Fruit fly (Drosophila melanogaster) whole organism, embryonic: Measurements from ENCODE around the gene CG11342.
A peak's percentile ranks its signal among the peaks of the same experiment; 100 is the strongest.

ENCODE experiments used
- Atf6 ChIP-seq: fragments of 200-800 bp; sonication (Bioruptor generic); IDR thresholded peaks from 2 replicates; pipeline ENCODE4 v1.3.6; 2022; ENCODE audit warnings: missing biosample characterization, missing genetic modification characterization
- Bgb ChIP-seq: fragments of 200-800 bp; sonication (Bioruptor generic); IDR thresholded peaks from 2 replicates; pipeline ENCODE4 v1.3.6; 2022; ENCODE audit warnings: missing biosample characterization, missing genetic modification characterization; ENCODE audit not compliant: partially characterized antibody
- C15 ChIP-seq: fragments of 200-800 bp; sonication (Bioruptor generic); IDR thresholded peaks from 3 replicates; pipeline ENCODE4 v1.3.6; 2022; ENCODE audit warnings: missing biosample characterization, missing genetic modification characterization
- CG12659 ChIP-seq: fragments of 200-800 bp; sonication (Bioruptor generic); optimal IDR thresholded peaks from 3 replicates; lab custom pipeline; 2017; ENCODE audit warnings: mild to moderate bottlenecking, missing biosample characterization, missing genetic modification reagents, missing genetic modification characterization
- CG13424 ChIP-seq: fragments of 200-800 bp; sonication (Bioruptor generic); optimal IDR thresholded peaks from 2 replicates; lab custom pipeline; 2019; ENCODE audit warnings: missing biosample characterization, mild to moderate bottlenecking, missing genetic modification characterization, moderate library complexity
- CG13624 ChIP-seq: fragments of 200-800 bp; sonication (Bioruptor generic); optimal IDR thresholded peaks from 2 replicates; lab custom pipeline; 2016; ENCODE audit warnings: missing biosample characterization, missing genetic modification characterization
- CG14710 ChIP-seq: fragments of 200-800 bp; sonication (Bioruptor generic); optimal IDR thresholded peaks from 3 replicates; lab custom pipeline; 2019; ENCODE audit warnings: missing biosample characterization, mild to moderate bottlenecking, missing genetic modification characterization, moderate library complexity
- CG14860 ChIP-seq: fragments of 200-800 bp; sonication (Bioruptor generic); IDR thresholded peaks from 3 replicates; pipeline ENCODE4 v1.3.6; 2022; ENCODE audit warnings: missing biosample characterization, missing genetic modification characterization; ENCODE audit not compliant: partially characterized antibody
- CG1603 ChIP-seq: fragments of 200-800 bp; sonication (Bioruptor generic); optimal IDR thresholded peaks from 2 replicates; lab custom pipeline; 2019; ENCODE audit warnings: missing biosample characterization, mild to moderate bottlenecking, missing genetic modification characterization, moderate library complexity
- CG16779 ChIP-seq: fragments of 200-800 bp; sonication (Bioruptor generic); IDR thresholded peaks from 2 replicates; pipeline ENCODE4 v1.3.6; 2022; ENCODE audit warnings: missing biosample characterization, missing genetic modification characterization
- CG17328 ChIP-seq: fragments of 200-800 bp; sonication (Bioruptor generic); IDR thresholded peaks from 2 replicates; pipeline ENCODE4 v1.3.6; 2022; ENCODE audit warnings: missing biosample characterization, missing genetic modification characterization
- CG2120 ChIP-seq: fragments of 200-800 bp; sonication (Bioruptor generic); optimal IDR thresholded peaks from 3 replicates; lab custom pipeline; 2016; ENCODE audit warnings: missing biosample characterization, missing genetic modification characterization
- CG2875 ChIP-seq: fragments of 200-800 bp; sonication (Bioruptor generic); optimal IDR thresholded peaks from 2 replicates; lab custom pipeline; 2017; ENCODE audit warnings: missing biosample characterization, mild to moderate bottlenecking, missing genetic modification characterization, missing genetic modification reagents
- CG32767 ChIP-seq: fragments of 200-800 bp; sonication (Bioruptor generic); IDR thresholded peaks from 2 replicates; pipeline ENCODE4 v1.3.6; 2022; ENCODE audit warnings: missing biosample characterization, missing genetic modification characterization
- CG3838 ChIP-seq: fragments of 200-800 bp; sonication (Bioruptor generic); optimal IDR thresholded peaks from 3 replicates; lab custom pipeline; 2016; ENCODE audit warnings: missing biosample characterization, missing genetic modification characterization
- CG42726 ChIP-seq: fragments of 200-800 bp; sonication (Bioruptor generic); IDR thresholded peaks from 2 replicates; pipeline ENCODE4 v1.3.6; 2022; ENCODE audit warnings: missing biosample characterization, missing genetic modification characterization; ENCODE audit not compliant: partially characterized antibody
- CG43689 ChIP-seq: fragments of 200-800 bp; sonication (Bioruptor generic); IDR thresholded peaks from 2 replicates; pipeline ENCODE4 v1.3.6; 2022; ENCODE audit warnings: missing biosample characterization, missing genetic modification characterization
- CG7271 ChIP-seq: fragments of 200-800 bp; sonication (Bioruptor generic); optimal IDR thresholded peaks from 2 replicates; lab custom pipeline; 2018; ENCODE audit warnings: missing biosample characterization, mild to moderate bottlenecking, missing genetic modification characterization, moderate library complexity
- CG7372 ChIP-seq: fragments of 200-800 bp; sonication (Bioruptor generic); IDR thresholded peaks from 2 replicates; pipeline ENCODE4 v1.3.6; 2022; ENCODE audit warnings: missing biosample characterization, missing genetic modification characterization
- CG9727 ChIP-seq: fragments of 200-800 bp; sonication (Bioruptor generic); optimal IDR thresholded peaks from 3 replicates; lab custom pipeline; 2017; ENCODE audit warnings: missing biosample characterization, mild to moderate bottlenecking, missing genetic modification characterization
- CG9876 ChIP-seq: fragments of 200-800 bp; sonication (Bioruptor generic); optimal IDR thresholded peaks from 2 replicates; lab custom pipeline; 2016; ENCODE audit warnings: missing biosample characterization, missing genetic modification characterization
- D19B ChIP-seq: fragments of 200-800 bp; sonication (Bioruptor generic); optimal IDR thresholded peaks from 2 replicates; lab custom pipeline; 2017; ENCODE audit warnings: missing biosample characterization, mild to moderate bottlenecking, missing genetic modification characterization
- Elba2 ChIP-seq: fragments of 200-800 bp; sonication (Bioruptor generic); optimal IDR thresholded peaks from 3 replicates; lab custom pipeline; 2016; ENCODE audit warnings: missing biosample characterization, missing genetic modification characterization
- H15 ChIP-seq: fragments of 200-800 bp; sonication (Bioruptor generic); IDR thresholded peaks from 3 replicates; pipeline ENCODE4 v1.3.6; 2022; ENCODE audit warnings: missing biosample characterization, missing genetic modification characterization
- HHEX ChIP-seq: fragments of 200-800 bp; sonication (Bioruptor generic); optimal IDR thresholded peaks from 3 replicates; lab custom pipeline; 2017; ENCODE audit warnings: missing biosample characterization, mild to moderate bottlenecking, missing genetic modification characterization, missing genetic modification reagents
- Hsf ChIP-seq: fragments of 200-800 bp; sonication (Bioruptor generic); optimal IDR thresholded peaks from 3 replicates; lab custom pipeline; 2016; ENCODE audit warnings: missing biosample characterization, missing genetic modification characterization
- Lpt ChIP-seq: fragments of >200 bp; optimal IDR thresholded peaks from 2 replicates; lab custom pipeline; 2018; ENCODE audit warnings: missing biosample characterization, missing genetic modification characterization
- Mad ChIP-seq: fragments of 200-800 bp; sonication (Bioruptor generic); optimal IDR thresholded peaks from 2 replicates; lab custom pipeline; 2016; ENCODE audit warnings: missing biosample characterization, missing genetic modification characterization
- PHDP ChIP-seq: fragments of 200-800 bp; sonication (Bioruptor generic); optimal IDR thresholded peaks from 3 replicates; lab custom pipeline; 2018; ENCODE audit warnings: missing biosample characterization, mild to moderate bottlenecking, missing genetic modification characterization, moderate library complexity
- Six4 ChIP-seq: fragments of 200-800 bp; sonication (Bioruptor generic); optimal IDR thresholded peaks from 2 replicates; lab custom pipeline; 2016; ENCODE audit warnings: missing biosample characterization, missing genetic modification characterization
- Spps ChIP-seq: fragments of 200-800 bp; sonication (Bioruptor generic); optimal IDR thresholded peaks from 2 replicates; lab custom pipeline; 2018; ENCODE audit warnings: missing biosample characterization, mild to moderate bottlenecking, missing genetic modification characterization
- Ssrp ChIP-seq: fragments of 200-800 bp; sonication (Bioruptor generic); optimal IDR thresholded peaks from 2 replicates; lab custom pipeline; 2018; ENCODE audit warnings: missing biosample characterization, mild to moderate bottlenecking, missing genetic modification characterization, moderate library complexity
- al ChIP-seq: fragments of 200-800 bp; sonication (Bioruptor generic); IDR thresholded peaks from 2 replicates; pipeline ENCODE4 v1.3.6; 2022; ENCODE audit warnings: missing biosample characterization, missing genetic modification characterization
- az2 ChIP-seq: fragments of 200-800 bp; sonication (Bioruptor generic); optimal IDR thresholded peaks from 3 replicates; lab custom pipeline; 2016; ENCODE audit warnings: missing biosample characterization, missing genetic modification characterization
- dati ChIP-seq: fragments of 200-800 bp; sonication (Bioruptor generic); IDR thresholded peaks from 2 replicates; pipeline ENCODE4 v1.3.6; 2022; ENCODE audit warnings: missing biosample characterization, missing genetic modification characterization
- eyg ChIP-seq: fragments of 200-800 bp; sonication (Bioruptor generic); optimal IDR thresholded peaks from 3 replicates; lab custom pipeline; 2016; ENCODE audit warnings: missing biosample characterization, missing genetic modification characterization
- fd3F ChIP-seq: fragments of 200-800 bp; sonication (Bioruptor generic); optimal IDR thresholded peaks from 2 replicates; lab custom pipeline; 2018; ENCODE audit warnings: missing biosample characterization, mild to moderate bottlenecking, missing genetic modification characterization, moderate library complexity
- ftz-f1 ChIP-seq: fragments of 200-800 bp; sonication (Bioruptor generic); optimal IDR thresholded peaks from 2 replicates; lab custom pipeline; 2016; ENCODE audit warnings: missing biosample characterization, missing genetic modification characterization
- grn ChIP-seq: fragments of 200-800 bp; sonication (Bioruptor generic); optimal IDR thresholded peaks from 3 replicates; lab custom pipeline; 2017; ENCODE audit warnings: missing biosample characterization, missing genetic modification characterization
- gro ChIP-seq: fragments of 200-800 bp; sonication (Bioruptor generic); optimal IDR thresholded peaks from 2 replicates; lab custom pipeline; 2016; ENCODE audit warnings: missing biosample characterization, missing genetic modification characterization
- hbn ChIP-seq: fragments of 200-800 bp; sonication (Bioruptor generic); IDR thresholded peaks from 2 replicates; pipeline ENCODE4 v1.3.6; 2022; ENCODE audit warnings: missing biosample characterization, missing genetic modification characterization; ENCODE audit not compliant: partially characterized antibody
- jing ChIP-seq: fragments of 200-800 bp; sonication (Bioruptor generic); optimal IDR thresholded peaks from 2 replicates; lab custom pipeline; 2018; ENCODE audit warnings: missing biosample characterization, mild to moderate bottlenecking, missing genetic modification characterization
- kni ChIP-seq: fragments of 200-800 bp; sonication (Bioruptor generic); optimal IDR thresholded peaks from 3 replicates; lab custom pipeline; 2017; ENCODE audit warnings: mild to moderate bottlenecking, missing biosample characterization, missing genetic modification reagents, missing genetic modification characterization
- lola ChIP-seq, 3 experiments: fragments of >200 bp in 2 of 3; fragments of 200-800 bp in 1 of 3; sonication (Bioruptor generic) in 1 of 3; optimal IDR thresholded peaks; 2 replicates each; lab custom pipeline; 2017 to 2019; ENCODE audit warnings: missing biosample characterization in 3 of 3, missing genetic modification characterization in 3 of 3, mild to moderate bottlenecking in 1 of 3, moderate library complexity in 1 of 3
- otp ChIP-seq: fragments of 200-800 bp; sonication (Bioruptor generic); IDR thresholded peaks from 3 replicates; pipeline ENCODE4, ENCODE4 v1.3.6; 2022; ENCODE audit warnings: missing biosample characterization, missing genetic modification characterization
- p53 ChIP-seq: fragments of 200-800 bp; sonication (Bioruptor generic); optimal IDR thresholded peaks from 2 replicates; lab custom pipeline; 2016; ENCODE audit warnings: missing biosample characterization, missing genetic modification characterization
- peb ChIP-seq: fragments of 200-800 bp; sonication (Bioruptor generic); IDR thresholded peaks from 2 replicates; pipeline ENCODE4 v1.3.6; 2022; ENCODE audit warnings: missing biosample characterization, missing genetic modification characterization
- pho ChIP-seq: fragments of 200-800 bp; sonication (Bioruptor generic); optimal IDR thresholded peaks from 2 replicates; lab custom pipeline; 2016; ENCODE audit warnings: missing biosample characterization, missing genetic modification characterization
- sob ChIP-seq: fragments of 200-800 bp; sonication (Bioruptor generic); IDR thresholded peaks from 2 replicates; pipeline ENCODE4 v1.3.6; 2022; ENCODE audit warnings: missing biosample characterization, missing genetic modification characterization
- sr ChIP-seq: fragments of 200-800 bp; sonication (Bioruptor generic); IDR thresholded peaks from 3 replicates; pipeline ENCODE4 v1.3.6; 2022; ENCODE audit warnings: missing biosample characterization, missing genetic modification characterization
- ttk ChIP-seq: fragments of 200-800 bp; sonication (Bioruptor generic); IDR thresholded peaks from 2 replicates; pipeline ENCODE4 v2.1.2; 2022; ENCODE audit warnings: missing biosample characterization, missing genetic modification characterization
- vnd ChIP-seq: fragments of 200-800 bp; sonication (Bioruptor generic); IDR thresholded peaks from 3 replicates; pipeline ENCODE4 v1.3.6; 2022; ENCODE audit warnings: missing biosample characterization, missing genetic modification characterization; ENCODE audit not compliant: partially characterized antibody

The CG11342 gene

DNA sequence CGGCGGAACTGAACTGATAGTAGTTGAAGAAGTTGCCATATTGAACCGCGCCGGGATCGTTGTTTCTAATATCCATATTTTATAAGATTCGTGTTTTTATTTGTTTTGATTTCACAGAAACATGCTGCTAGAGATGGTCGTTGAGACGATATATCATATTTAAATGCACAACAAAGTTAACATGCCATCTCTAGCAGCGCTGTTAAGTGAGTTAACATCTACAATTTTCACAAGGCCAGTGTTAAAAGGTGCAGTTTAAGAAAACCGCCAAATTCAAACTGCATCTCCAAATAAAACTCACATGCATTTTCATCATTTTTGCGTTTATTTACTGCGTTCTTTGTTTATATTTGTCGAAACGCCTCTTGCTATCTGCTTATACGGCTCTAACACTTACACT, at the start of gene CG11342 (continued):
- TF ChIP-seq pho (GFP tag; lab: Kevin White, UChicago): no peak
- no peak for TF ChIP-seq Spps (tag; lab: Kevin White, UChicago)
- no peak for TF ChIP-seq kni (GFP tag; lab: Kevin White, UChicago)
- no peak for TF ChIP-seq eyg (GFP tag; lab: Kevin White, UChicago)
- TF ChIP-seq CG7372 (GFP tag; lab: Robert Waterston, UW): no peak
- no peak for TF ChIP-seq dati (GFP tag; lab: Robert Waterston, UW)
- no peak for TF ChIP-seq gro (GFP tag; lab: Kevin White, UChicago)
- TF ChIP-seq CG7271: no peak
- peak; percentile 63; the same call in 2 of the 3 replicates for TF ChIP-seq CG14860 (GFP tag; lab: Robert Waterston, UW)
- TF ChIP-seq Atf6 (GFP tag; lab: Robert Waterston, UW): no peak
- no peak for TF ChIP-seq Ssrp
- TF ChIP-seq CG14710: peak; percentile 17
- TF ChIP-seq Bgb (GFP tag; lab: Robert Waterston, UW): peak; percentile 82
- TF ChIP-seq grn (GFP tag; lab: Kevin White, UChicago): no peak
- TF ChIP-seq CG16779: no peak
- TF ChIP-seq D19B: no peak
- peak; percentile 64 for TF ChIP-seq vnd (GFP tag; lab: Robert Waterston, UW)
- TF ChIP-seq Mad: no peak
- no peak for TF ChIP-seq sr (GFP tag; lab: Robert Waterston, UW)
- no peak for TF ChIP-seq p53 (GFP tag; lab: Kevin White, UChicago)
- no peak for TF ChIP-seq HHEX
- TF ChIP-seq az2 (GFP tag; lab: Kevin White, UChicago): no peak
- TF ChIP-seq fd3F (GFP tag; lab: Kevin White, UChicago): no peak
- TF ChIP-seq CG9727 (GFP tag; lab: Kevin White, UChicago): no peak
- no peak for TF ChIP-seq CG43689
- TF ChIP-seq Elba2: no peak
- TF ChIP-seq ftz-f1 (GFP tag; lab: Kevin White, UChicago): no peak
- no peak for TF ChIP-seq Six4
- TF ChIP-seq CG3838 (GFP tag; lab: Kevin White, UChicago): no peak
- peak; percentile 94 for TF ChIP-seq hbn
- TF ChIP-seq CG13424 (tag; lab: Kevin White, UChicago): no peak
- no peak for TF ChIP-seq otp (GFP tag; lab: Robert Waterston, UW)
- TF ChIP-seq CG1603 (tag; lab: Kevin White, UChicago): peak; percentile 46
- TF ChIP-seq CG32767 (GFP tag; lab: Robert Waterston, UW): no peak
- no peak for TF ChIP-seq Lpt (GFP tag; lab: Kevin White, UChicago)
- no peak for TF ChIP-seq PHDP (tag; lab: Kevin White, UChicago)
- TF ChIP-seq jing (GFP tag; lab: Kevin White, UChicago): no peak
- TF ChIP-seq CG9876 (GFP tag; lab: Kevin White, UChicago): no peak
- no peak for TF ChIP-seq H15 (GFP tag; lab: Robert Waterston, UW)
- peak; percentile 38 for TF ChIP-seq CG2120 (GFP tag; lab: Kevin White, UChicago)
- no peak for TF ChIP-seq Hsf (GFP tag; lab: Kevin White, UChicago)
- 0 out of 2 replicates have a peak, but pooled peaks have one; percentile 10 for TF ChIP-seq sob
- no peak for TF ChIP-seq C15
- no peak for TF ChIP-seq CG17328 (GFP tag; lab: Robert Waterston, UW)
- no peak for TF ChIP-seq al (GFP tag; lab: Robert Waterston, UW)
- TF ChIP-seq CG13624 (GFP tag; lab: Kevin White, UChicago): peak; percentile 14
- TF ChIP-seq ttk (GFP tag; lab: Robert Waterston, UW): no peak
- no peak; the same call in 1 of the 2 replicates for TF ChIP-seq CG42726 (GFP tag; lab: Robert Waterston, UW)
- TF ChIP-seq lola (GFP tag; optimal IDR thresholded peaks at IDR 0.05; lab: Kevin White, UChicago): no peak
- TF ChIP-seq CG12659 (GFP tag; lab: Kevin White, UChicago): peak; percentile 15
- TF ChIP-seq CG2875 (GFP tag; lab: Kevin White, UChicago): no peak
- TF ChIP-seq peb (GFP tag; lab: Robert Waterston, UW): no peak
